Fruit fly (Drosophila melanogaster) whole organism, prepupa: Measurements from ENCODE around the gene plum.

Experiments
- Blimp-1 ChIP-seq: fragments of 200-800 bp; sonication (Bioruptor generic); optimal IDR thresholded peaks from 3 replicates; lab custom pipeline; 2017; ENCODE audit warnings: missing biosample characterization, missing genetic modification characterization, mild to moderate bottlenecking, moderate library complexity, missing genetic modification reagents
- CG10669 ChIP-seq: fragments of 200-800 bp; sonication (Bioruptor generic); optimal IDR thresholded peaks from 3 replicates; lab custom pipeline; 2018; ENCODE audit warnings: missing biosample characterization, mild to moderate bottlenecking, missing genetic modification characterization, moderate library complexity
- CG11902 ChIP-seq: fragments of 200-800 bp; sonication (Bioruptor generic); optimal IDR thresholded peaks from 3 replicates; lab custom pipeline; 2016; ENCODE audit warnings: missing biosample characterization, missing genetic modification characterization
- CG15336 ChIP-seq: fragments of 200-800 bp; sonication (Bioruptor generic); IDR thresholded peaks from 2 replicates; pipeline ENCODE4 v1.3.6; 2022; ENCODE audit warnings: missing biosample characterization, missing genetic modification characterization
- CG1621 ChIP-seq: fragments of 200-800 bp; sonication (Bioruptor generic); optimal IDR thresholded peaks from 3 replicates; lab custom pipeline; 2018; ENCODE audit warnings: missing biosample characterization, mild to moderate bottlenecking, missing genetic modification characterization
- CG3032 ChIP-seq: fragments of 200-800 bp; optimal IDR thresholded peaks from 2 replicates; lab custom pipeline; 2019; ENCODE audit warnings: missing biosample characterization, mild to moderate bottlenecking, missing genetic modification characterization, moderate library complexity
- CG31627 ChIP-seq: fragments of 200-800 bp; sonication (Bioruptor generic); optimal IDR thresholded peaks from 3 replicates; lab custom pipeline; 2016; ENCODE audit warnings: missing biosample characterization, missing genetic modification characterization
- CG32006 ChIP-seq: fragments of 200-800 bp; sonication (Bioruptor generic); optimal IDR thresholded peaks from 3 replicates; lab custom pipeline; 2017; ENCODE audit warnings: missing biosample characterization, mild to moderate bottlenecking, missing genetic modification characterization
- CG34406 ChIP-seq: fragments of 200-800 bp; sonication (Bioruptor generic); optimal IDR thresholded peaks from 3 replicates; lab custom pipeline; 2016; ENCODE audit warnings: missing biosample characterization, missing genetic modification characterization
- CG3919 ChIP-seq: fragments of 200-800 bp; sonication (Bioruptor generic); optimal IDR thresholded peaks from 3 replicates; lab custom pipeline; 2016; ENCODE audit warnings: missing biosample characterization, missing genetic modification characterization
- CG4318 ChIP-seq: fragments of 200-800 bp; sonication (Bioruptor generic); optimal IDR thresholded peaks from 3 replicates; lab custom pipeline; 2017; ENCODE audit warnings: missing biosample characterization, mild to moderate bottlenecking, missing genetic modification characterization
- CG6163 ChIP-seq: fragments of 200-800 bp; sonication (Bioruptor generic); IDR thresholded peaks from 3 replicates; pipeline ENCODE4 v1.3.6; 2022; ENCODE audit warnings: missing biosample characterization, missing genetic modification characterization
- CG6276 ChIP-seq: fragments of 200-800 bp; sonication (Bioruptor generic); optimal IDR thresholded peaks from 2 replicates; lab custom pipeline; 2017; ENCODE audit warnings: missing biosample characterization, mild to moderate bottlenecking, missing genetic modification characterization
- CG6792 ChIP-seq: fragments of 200-800 bp; sonication (Bioruptor generic); optimal IDR thresholded peaks from 3 replicates; lab custom pipeline; 2016; ENCODE audit warnings: missing biosample characterization, missing genetic modification characterization
- CG6854 ChIP-seq: fragments of 200-800 bp; sonication (Bioruptor generic); optimal IDR thresholded peaks from 2 replicates; lab custom pipeline; 2017; ENCODE audit warnings: missing biosample characterization, mild to moderate bottlenecking, missing genetic modification characterization
- CG7368 ChIP-seq: fragments of 200-800 bp; sonication (Bioruptor generic); optimal IDR thresholded peaks from 3 replicates; lab custom pipeline; 2016; ENCODE audit warnings: missing biosample characterization, missing genetic modification characterization
- CG8319 ChIP-seq: fragments of 200-800 bp; sonication (Bioruptor generic); optimal IDR thresholded peaks from 3 replicates; lab custom pipeline; 2016; ENCODE audit warnings: missing biosample characterization, missing genetic modification characterization
- CG8632 ChIP-seq: fragments of 200-800 bp; sonication (Bioruptor generic); optimal IDR thresholded peaks from 3 replicates; lab custom pipeline; 2016; ENCODE audit warnings: missing biosample characterization, missing genetic modification characterization
- Eip75B ChIP-seq: fragments of 200-800 bp; sonication (Bioruptor generic); optimal IDR thresholded peaks from 3 replicates; lab custom pipeline; 2016; ENCODE audit warnings: missing biosample characterization, missing genetic modification characterization
- Eip78C ChIP-seq: fragments of 200-800 bp; sonication (Bioruptor generic); peaks from one replicate; lab custom pipeline; 2016; ENCODE audit warnings: missing biosample characterization, missing genetic modification characterization
- Eip93F ChIP-seq: fragments of 200-800 bp; sonication (Bioruptor generic); optimal IDR thresholded peaks from 2 replicates; lab custom pipeline; 2016; ENCODE audit warnings: missing biosample characterization, mild to moderate bottlenecking, missing genetic modification characterization
- Ets21C ChIP-seq: fragments of 200-800 bp; sonication (Bioruptor generic); optimal IDR thresholded peaks from 3 replicates; lab custom pipeline; 2016; ENCODE audit warnings: missing biosample characterization, missing genetic modification characterization
- Ets96B ChIP-seq: fragments of 200-800 bp; optimal IDR thresholded peaks from 2 replicates; lab custom pipeline; 2019; ENCODE audit warnings: missing biosample characterization, mild to moderate bottlenecking, missing genetic modification characterization, moderate library complexity
- Gug ChIP-seq: fragments of 200-800 bp; sonication (Bioruptor generic); IDR thresholded peaks from 2 replicates; pipeline ENCODE4 v1.3.6; 2022; ENCODE audit warnings: missing biosample characterization, missing genetic modification characterization
- Hr38 ChIP-seq: sonication (Bioruptor generic); optimal IDR thresholded peaks from 2 replicates; lab custom pipeline; 2016; ENCODE audit warnings: missing biosample characterization, missing genetic modification characterization
- Hr39 ChIP-seq: fragments of 200-800 bp; sonication (Bioruptor generic); optimal IDR thresholded peaks from 2 replicates; lab custom pipeline; 2016; ENCODE audit warnings: missing biosample characterization, missing genetic modification characterization
- OdsH ChIP-seq: fragments of 200-800 bp; sonication (Bioruptor generic); optimal IDR thresholded peaks from 3 replicates; lab custom pipeline; 2016; ENCODE audit warnings: missing biosample characterization, missing genetic modification characterization
- Smox ChIP-seq: fragments of 200-800 bp; sonication (Bioruptor generic); optimal IDR thresholded peaks from 3 replicates; lab custom pipeline; 2016; ENCODE audit warnings: missing biosample characterization, missing genetic modification characterization
- Sox102F ChIP-seq: fragments of 200-800 bp; sonication (Bioruptor generic); optimal IDR thresholded peaks from 2 replicates; lab custom pipeline; 2016; ENCODE audit warnings: missing biosample characterization, mild to moderate bottlenecking, missing genetic modification characterization
- Sox14 ChIP-seq: fragments of 200-800 bp; sonication (Bioruptor generic); optimal IDR thresholded peaks from 3 replicates; lab custom pipeline; 2016; ENCODE audit warnings: missing biosample characterization, missing genetic modification characterization
- Sox15 ChIP-seq: fragments of 200-800 bp; sonication (Bioruptor generic); optimal IDR thresholded peaks from 3 replicates; lab custom pipeline; 2016; ENCODE audit warnings: missing biosample characterization, missing genetic modification characterization
- achi ChIP-seq: fragments of 200-800 bp; sonication (Bioruptor generic); optimal IDR thresholded peaks from 3 replicates; lab custom pipeline; 2016; ENCODE audit warnings: missing biosample characterization, missing genetic modification characterization
- acj6 ChIP-seq: fragments of 200-800 bp; sonication (Bioruptor generic); optimal IDR thresholded peaks from 3 replicates; lab custom pipeline; 2016; ENCODE audit warnings: missing biosample characterization, missing genetic modification characterization
- cyc ChIP-seq: fragments of 200-800 bp; sonication (Bioruptor generic); optimal IDR thresholded peaks from 3 replicates; lab custom pipeline; 2016; ENCODE audit warnings: missing biosample characterization, missing genetic modification characterization
- eg ChIP-seq: fragments of 200-800 bp; sonication (Bioruptor generic); IDR thresholded peaks from 3 replicates; pipeline ENCODE4 v1.3.6; 2022; ENCODE audit warnings: missing biosample characterization, missing genetic modification characterization
- esn ChIP-seq: fragments of 200-800 bp; sonication (Bioruptor generic); optimal IDR thresholded peaks from 2 replicates; lab custom pipeline; 2016; ENCODE audit warnings: missing biosample characterization, mild to moderate bottlenecking, missing genetic modification characterization, moderate library complexity
- fd59A ChIP-seq: fragments of 200-800 bp; sonication (Bioruptor generic); optimal IDR thresholded peaks from 2 replicates; lab custom pipeline; 2017; ENCODE audit warnings: missing biosample characterization, mild to moderate bottlenecking, missing genetic modification characterization, missing genetic modification reagents
- fd85E ChIP-seq: fragments of 200-800 bp; sonication (Bioruptor generic); optimal IDR thresholded peaks from 3 replicates; lab custom pipeline; 2016; ENCODE audit warnings: missing biosample characterization, missing genetic modification characterization
- fkh ChIP-seq: fragments of 200-800 bp; sonication (Bioruptor generic); optimal IDR thresholded peaks from 3 replicates; lab custom pipeline; 2017; ENCODE audit warnings: missing biosample characterization, mild to moderate bottlenecking, missing genetic modification characterization, moderate library complexity
- lz ChIP-seq: fragments of 200-800 bp; sonication (Bioruptor generic); optimal IDR thresholded peaks from 3 replicates; lab custom pipeline; 2016; ENCODE audit warnings: missing biosample characterization, missing genetic modification characterization
- net ChIP-seq: fragments of 200-800 bp; sonication (Bioruptor generic); optimal IDR thresholded peaks from 3 replicates; lab custom pipeline; 2016; ENCODE audit warnings: missing biosample characterization, missing genetic modification characterization
- pdm3 ChIP-seq: fragments of 200-800 bp; sonication (Bioruptor generic); optimal IDR thresholded peaks from 3 replicates; lab custom pipeline; 2016; ENCODE audit warnings: missing biosample characterization, missing genetic modification characterization
- salr ChIP-seq, 2 experiments: fragments of 200-800 bp; sonication (Bioruptor generic); optimal IDR thresholded peaks; 3 replicates each; lab custom pipeline; 2016 to 2018; ENCODE audit warnings: missing biosample characterization in 2 of 2, missing genetic modification characterization in 2 of 2, mild to moderate bottlenecking in 1 of 2
- spab ChIP-seq: fragments of 200-800 bp; sonication (Bioruptor generic); optimal IDR thresholded peaks from 2 replicates; lab custom pipeline; 2017; ENCODE audit warnings: missing biosample characterization, mild to moderate bottlenecking, missing genetic modification characterization, missing genetic modification reagents
- svp ChIP-seq: fragments of 200-800 bp; sonication (Bioruptor generic); peaks from one replicate; lab custom pipeline; 2016; ENCODE audit warnings: missing biosample characterization, missing genetic modification characterization
- topi ChIP-seq: fragments of 200-800 bp; sonication (Bioruptor generic); optimal IDR thresholded peaks from 3 replicates; lab custom pipeline; 2016; ENCODE audit warnings: missing biosample characterization, missing genetic modification characterization
- vri ChIP-seq: fragments of 200-800 bp; sonication (Bioruptor generic); optimal IDR thresholded peaks from 3 replicates; lab custom pipeline; 2016; ENCODE audit warnings: missing biosample characterization, mild to moderate bottlenecking, missing genetic modification characterization

The plum gene

DNA sequence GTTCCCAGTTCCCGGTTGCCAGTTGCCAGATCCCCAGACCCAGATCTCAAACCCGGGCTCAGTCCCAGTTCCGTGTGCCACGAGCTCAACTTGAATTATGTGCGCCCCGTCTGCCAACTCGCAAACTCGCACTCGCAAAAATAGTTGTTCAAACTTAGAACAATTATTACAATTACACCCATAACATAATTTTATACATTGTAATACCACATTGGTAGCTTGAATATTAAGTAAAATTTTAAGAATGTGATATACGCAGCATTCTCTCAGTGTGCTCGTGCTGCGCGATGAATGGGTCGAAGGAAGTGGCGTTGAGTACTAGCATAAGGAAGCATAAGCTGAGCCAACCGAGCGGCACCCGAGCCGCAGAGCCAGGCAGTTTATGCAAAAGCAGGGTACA, 27.2 kb downstream of the plum start (continued):
- TF ChIP-seq CG6276 (GFP tag; lab: Kevin White, UChicago) (no peak), spab (GFP tag; lab: Kevin White, UChicago) (peak; percentile 40), CG6163 (GFP tag; lab: Robert Waterston, UW) (peak; percentile 75; the same call in 2 of the 3 replicates), topi (GFP tag; lab: Kevin White, UChicago) (peak; percentile 71), CG3032 (tag; lab: Kevin White, UChicago) (peak; percentile 56), Eip78C (peak; percentile 92), Eip75B (GFP tag; lab: Kevin White, UChicago) (peak; percentile 62), vri (GFP tag; lab: Kevin White, UChicago) (peak; percentile 77), Eip93F (GFP tag; lab: Kevin White, UChicago) (no peak), CG7368 (GFP tag; lab: Kevin White, UChicago) (peak; percentile 32), fd85E (no peak), cyc (GFP tag; lab: Kevin White, UChicago) (peak; percentile 64), Smox (peak; percentile 67), pdm3 (GFP tag; lab: Kevin White, UChicago) (peak; percentile 65)

DNA sequence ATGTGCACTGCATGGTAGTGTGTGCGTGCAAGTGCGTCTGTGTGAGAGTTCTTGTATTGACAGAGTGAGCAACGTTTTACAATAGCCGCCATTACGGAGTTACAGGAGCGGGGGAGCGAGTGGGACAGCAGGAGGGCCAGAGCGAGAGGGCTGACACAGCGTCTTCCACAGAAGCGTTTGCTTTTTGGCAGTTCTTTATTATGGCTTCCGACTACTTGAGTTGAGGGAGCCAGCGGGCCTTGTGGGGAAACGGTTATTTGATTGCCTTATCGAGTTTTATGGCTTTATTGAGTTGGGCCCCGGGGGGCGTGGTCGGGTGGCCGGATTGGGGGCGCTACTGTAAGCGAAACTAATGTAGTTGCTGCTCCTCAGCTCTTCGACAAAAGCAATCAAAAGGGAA, 31.7 kb downstream of the plum start:
- TF ChIP-seq Sox102F: no peak
- TF ChIP-seq fd59A (GFP tag; lab: Kevin White, UChicago): no peak
- no peak for TF ChIP-seq CG6792 (GFP tag; lab: Kevin White, UChicago)
- TF ChIP-seq topi (GFP tag; lab: Kevin White, UChicago): no peak
- TF ChIP-seq, all 60 proteins: peak for 0

DNA sequence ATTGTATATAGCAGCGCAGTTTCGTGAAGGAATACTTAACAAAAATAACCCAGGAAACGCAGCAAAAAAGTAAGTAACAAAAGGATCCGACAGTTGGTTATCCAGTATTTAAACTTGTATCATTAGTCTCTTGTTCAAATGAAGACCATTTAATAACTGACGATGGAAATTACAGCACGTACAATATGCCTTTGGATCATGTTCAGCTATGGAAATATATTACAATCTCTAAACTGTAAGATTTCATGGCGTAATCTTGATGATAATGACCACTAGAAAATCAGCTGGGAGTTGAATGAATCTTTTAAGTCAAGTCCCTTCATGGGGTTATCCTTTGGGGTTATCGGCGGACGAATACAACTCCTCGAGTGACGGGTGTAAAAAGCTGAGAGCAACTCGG, 32.1 kb downstream of the plum start:
- TF ChIP-seq CG3032 (tag; lab: Kevin White, UChicago): no peak
- no peak for TF ChIP-seq CG8319 (GFP tag; lab: Kevin White, UChicago)
- TF ChIP-seq Eip78C: peak; percentile 74
- peak; percentile 9 for TF ChIP-seq CG31627 (GFP tag; lab: Kevin White, UChicago)
- peak; percentile 14 for TF ChIP-seq OdsH (GFP tag; lab: Kevin White, UChicago)
- no peak for TF ChIP-seq CG6792 (GFP tag; lab: Kevin White, UChicago)
- no peak for TF ChIP-seq CG4318 (GFP tag; lab: Kevin White, UChicago)
- peak; percentile 39 for TF ChIP-seq CG32006 (GFP tag; lab: Kevin White, UChicago)
- no peak for TF ChIP-seq CG34406 (GFP tag; lab: Kevin White, UChicago)
- peak; percentile 37 for TF ChIP-seq acj6 (GFP tag; lab: Kevin White, UChicago)
- TF ChIP-seq Sox102F: peak; percentile 2
- no peak for TF ChIP-seq fd85E
- no peak for TF ChIP-seq esn (GFP tag; lab: Kevin White, UChicago)
- TF ChIP-seq svp: no peak
- no peak for TF ChIP-seq CG11902 (GFP tag; lab: Kevin White, UChicago)
- no peak for TF ChIP-seq fkh
- TF ChIP-seq Ets96B: peak; percentile 27
- peak; percentile 8 for TF ChIP-seq Hr39 (GFP tag; lab: Kevin White, UChicago)
- TF ChIP-seq spab (GFP tag; lab: Kevin White, UChicago): no peak
- no peak for TF ChIP-seq Smox
- TF ChIP-seq pdm3 (GFP tag; lab: Kevin White, UChicago): peak; percentile 23
- peak; percentile 12 for TF ChIP-seq Sox14
- no peak for TF ChIP-seq achi (GFP tag; lab: Kevin White, UChicago)
- TF ChIP-seq CG15336 (GFP tag; lab: Robert Waterston, UW): no peak
- TF ChIP-seq CG3919: peak; percentile 36
- TF ChIP-seq Sox15 (GFP tag; lab: Kevin White, UChicago): no peak
- TF ChIP-seq Eip75B (GFP tag; lab: Kevin White, UChicago): peak; percentile 6
- TF ChIP-seq eg (GFP tag; lab: Robert Waterston, UW): no peak
- no peak for TF ChIP-seq net (GFP tag; lab: Kevin White, UChicago)
- TF ChIP-seq Eip93F (GFP tag; lab: Kevin White, UChicago): no peak
- no peak for TF ChIP-seq topi (GFP tag; lab: Kevin White, UChicago)
- no peak for TF ChIP-seq lz
- TF ChIP-seq CG7368 (GFP tag; lab: Kevin White, UChicago): no peak
- no peak for TF ChIP-seq Gug
- no peak for TF ChIP-seq Ets21C (GFP tag; lab: Kevin White, UChicago)
- no peak for TF ChIP-seq Blimp-1 (GFP tag; lab: Kevin White, UChicago)
- no peak for TF ChIP-seq Hr38 (GFP tag; lab: Kevin White, UChicago)
- TF ChIP-seq CG10669 (GFP tag; lab: Kevin White, UChicago): peak; percentile 23
- no peak for TF ChIP-seq CG6276 (GFP tag; lab: Kevin White, UChicago)
- TF ChIP-seq CG8632 (GFP tag; lab: Kevin White, UChicago): no peak
- TF ChIP-seq CG1621 (tag; lab: Kevin White, UChicago): no peak
- TF ChIP-seq CG6854 (GFP tag; lab: Kevin White, UChicago): no peak
- peak in 1 of 2 experiments; percentile 17 for TF ChIP-seq salr (GFP tag; optimal IDR thresholded peaks at IDR 0.05; lab: Kevin White, UChicago)
